Fruit fly (Drosophila melanogaster) whole organism, embryonic: ENCODE measurements around the gene mRpS35.

Source experiments
- Bdp1 ChIP-seq: fragments of 200-800 bp; sonication (Bioruptor generic); optimal IDR thresholded peaks from 3 replicates; lab custom pipeline; 2016; ENCODE audit warnings: missing biosample characterization, missing genetic modification characterization
- CG10267 ChIP-seq: fragments of 200-800 bp; sonication (Bioruptor generic); optimal IDR thresholded peaks from 2 replicates; lab custom pipeline; 2018; ENCODE audit warnings: missing biosample characterization, mild to moderate bottlenecking, missing genetic modification characterization, moderate library complexity
- CG10654 ChIP-seq: fragments of 200-800 bp; sonication (Bioruptor generic); optimal IDR thresholded peaks from 2 replicates; lab custom pipeline; 2016; ENCODE audit warnings: missing biosample characterization, missing genetic modification characterization
- CG12942 ChIP-seq: fragments of 200-800 bp; sonication (Bioruptor generic); optimal IDR thresholded peaks from 3 replicates; lab custom pipeline; 2016; ENCODE audit warnings: missing biosample characterization, missing genetic modification characterization
- CG13894 ChIP-seq: fragments of 200-800 bp; sonication (Bioruptor generic); optimal IDR thresholded peaks from 3 replicates; lab custom pipeline; 2018; ENCODE audit warnings: missing biosample characterization, mild to moderate bottlenecking, missing genetic modification characterization, moderate library complexity
- CG16815 ChIP-seq: fragments of 200-800 bp; sonication (Bioruptor generic); optimal IDR thresholded peaks from 3 replicates; lab custom pipeline; 2017; ENCODE audit warnings: missing biosample characterization, mild to moderate bottlenecking, missing genetic modification characterization
- CG17186 ChIP-seq: fragments of 200-800 bp; sonication (Bioruptor generic); optimal IDR thresholded peaks from 3 replicates; lab custom pipeline; 2017; ENCODE audit warnings: missing biosample characterization, missing genetic modification reagents, missing genetic modification characterization
- CG18619 ChIP-seq: fragments of 200-800 bp; sonication (Bioruptor generic); optimal IDR thresholded peaks from 3 replicates; lab custom pipeline; 2017; ENCODE audit warnings: missing biosample characterization, mild to moderate bottlenecking, missing genetic modification characterization
- CG18764 ChIP-seq: fragments of 200-800 bp; sonication (Bioruptor generic); optimal IDR thresholded peaks from 3 replicates; lab custom pipeline; 2016; ENCODE audit warnings: missing biosample characterization, missing genetic modification characterization
- CG2120 ChIP-seq: fragments of 200-800 bp; sonication (Bioruptor generic); optimal IDR thresholded peaks from 3 replicates; lab custom pipeline; 2016; ENCODE audit warnings: missing biosample characterization, missing genetic modification characterization
- CG2199 ChIP-seq: fragments of 200-800 bp; sonication (Bioruptor generic); IDR thresholded peaks from 3 replicates; pipeline ENCODE4 v1.3.6; 2022; ENCODE audit warnings: missing biosample characterization, missing genetic modification characterization
- CG2889 ChIP-seq: fragments of 200-800 bp; sonication (Bioruptor generic); IDR thresholded peaks from 3 replicates; pipeline ENCODE4 v1.3.6; 2022; ENCODE audit warnings: missing biosample characterization, missing genetic modification characterization
- CG34422 ChIP-seq: fragments of 200-800 bp; sonication (Bioruptor generic); IDR thresholded peaks from 3 replicates; pipeline ENCODE4 v1.3.6; 2022; ENCODE audit warnings: missing biosample characterization, missing genetic modification characterization
- CG42726 ChIP-seq: fragments of 200-800 bp; sonication (Bioruptor generic); IDR thresholded peaks from 2 replicates; pipeline ENCODE4 v1.3.6; 2022; ENCODE audit warnings: missing biosample characterization, missing genetic modification characterization; ENCODE audit not compliant: partially characterized antibody
- CG4328 ChIP-seq: fragments of 200-800 bp; sonication (Bioruptor generic); optimal IDR thresholded peaks from 3 replicates; lab custom pipeline; 2017; ENCODE audit warnings: missing biosample characterization, missing genetic modification reagents, missing genetic modification characterization
- CG7271 ChIP-seq: fragments of 200-800 bp; sonication (Bioruptor generic); optimal IDR thresholded peaks from 2 replicates; lab custom pipeline; 2018; ENCODE audit warnings: missing biosample characterization, mild to moderate bottlenecking, missing genetic modification characterization, moderate library complexity
- CG7745 ChIP-seq: fragments of 200-800 bp; sonication (Bioruptor generic); optimal IDR thresholded peaks from 2 replicates; lab custom pipeline; 2018; ENCODE audit warnings: missing biosample characterization, mild to moderate bottlenecking, missing genetic modification characterization, moderate library complexity
- CG7786 ChIP-seq: fragments of 200-800 bp; sonication (Bioruptor generic); optimal IDR thresholded peaks from 2 replicates; lab custom pipeline; 2016; ENCODE audit warnings: missing biosample characterization, missing genetic modification characterization
- CG7963 ChIP-seq: fragments of 200-800 bp; sonication (Bioruptor generic); IDR thresholded peaks from 3 replicates; pipeline ENCODE4 v1.3.6; 2022; ENCODE audit warnings: missing biosample characterization, missing genetic modification characterization; ENCODE audit not compliant: partially characterized antibody
- CG9797 ChIP-seq: fragments of 200-800 bp; sonication (Bioruptor generic); optimal IDR thresholded peaks from 3 replicates; lab custom pipeline; 2018; ENCODE audit warnings: missing biosample characterization, mild to moderate bottlenecking, missing genetic modification characterization
- CG9876 ChIP-seq: fragments of 200-800 bp; sonication (Bioruptor generic); optimal IDR thresholded peaks from 2 replicates; lab custom pipeline; 2016; ENCODE audit warnings: missing biosample characterization, missing genetic modification characterization
- CTCF ChIP-seq: fragments of 200-800 bp; sonication (Bioruptor generic); optimal IDR thresholded peaks from 2 replicates; lab custom pipeline; 2017; ENCODE audit warnings: missing biosample characterization, mild to moderate bottlenecking, missing genetic modification characterization, moderate library complexity
- Chrac-16 ChIP-seq: fragments of 200-800 bp; sonication (Bioruptor generic); optimal IDR thresholded peaks from 3 replicates; lab custom pipeline; 2016; ENCODE audit warnings: missing biosample characterization, missing genetic modification characterization
- D19B ChIP-seq: fragments of 200-800 bp; sonication (Bioruptor generic); optimal IDR thresholded peaks from 2 replicates; lab custom pipeline; 2017; ENCODE audit warnings: missing biosample characterization, mild to moderate bottlenecking, missing genetic modification characterization
- Dll ChIP-seq: fragments of 200-800 bp; sonication (Bioruptor generic); IDR thresholded peaks from 4 replicates; pipeline ENCODE4 v1.3.6; 2022; ENCODE audit warnings: missing biosample characterization, missing genetic modification characterization; ENCODE audit not compliant: partially characterized antibody
- E2f1 ChIP-seq: fragments of 200-800 bp; sonication (Bioruptor generic); IDR thresholded peaks from 2 replicates; pipeline ENCODE4 v1.3.6; 2022; ENCODE audit warnings: missing biosample characterization, missing genetic modification characterization
- HLHmδ ChIP-seq: fragments of 200-800 bp; sonication (Bioruptor generic); optimal IDR thresholded peaks from 2 replicates; lab custom pipeline; 2018; ENCODE audit warnings: missing biosample characterization, mild to moderate bottlenecking, missing genetic modification characterization, moderate library complexity
- Hmx ChIP-seq: fragments of 200-800 bp; sonication (Bioruptor generic); optimal IDR thresholded peaks from 2 replicates; lab custom pipeline; 2016; ENCODE audit warnings: missing biosample characterization, missing genetic modification characterization
- NC2β ChIP-seq: fragments of 200-800 bp; sonication (Bioruptor generic); optimal IDR thresholded peaks from 2 replicates; lab custom pipeline; 2016; ENCODE audit warnings: missing biosample characterization, missing genetic modification characterization
- Nf-YA ChIP-seq: fragments of 200-800 bp; sonication (Bioruptor generic); IDR thresholded peaks from 2 replicates; pipeline ENCODE4 v1.3.6; 2022; ENCODE audit warnings: missing biosample characterization, missing genetic modification characterization
- Scr ChIP-seq: fragments of 200-800 bp; sonication (Bioruptor generic); IDR thresholded peaks from 2 replicates; pipeline ENCODE4 v1.3.6; 2022; ENCODE audit warnings: missing biosample characterization, missing genetic modification characterization; ENCODE audit not compliant: partially characterized antibody
- Tbp ChIP-seq: fragments of >200 bp; optimal IDR thresholded peaks from 2 replicates; lab custom pipeline; 2018; ENCODE audit warnings: missing biosample characterization, missing genetic modification characterization
- Vsx1 ChIP-seq: fragments of 200-800 bp; sonication (Bioruptor generic); optimal IDR thresholded peaks from 2 replicates; lab custom pipeline; 2017; ENCODE audit warnings: missing biosample characterization, mild to moderate bottlenecking, missing genetic modification characterization, missing genetic modification reagents
- cato ChIP-seq: fragments of 200-800 bp; sonication (Bioruptor generic); optimal IDR thresholded peaks from 2 replicates; lab custom pipeline; 2016; ENCODE audit warnings: missing biosample characterization, missing genetic modification characterization, borderline replicate concordance
- caup ChIP-seq: fragments of 200-800 bp; sonication (Bioruptor generic); optimal IDR thresholded peaks from 3 replicates; lab custom pipeline; 2017; ENCODE audit warnings: missing biosample characterization, mild to moderate bottlenecking, missing genetic modification characterization, moderate library complexity; ENCODE audit not compliant: severe bottlenecking
- dati ChIP-seq: fragments of 200-800 bp; sonication (Bioruptor generic); IDR thresholded peaks from 2 replicates; pipeline ENCODE4 v1.3.6; 2022; ENCODE audit warnings: missing biosample characterization, missing genetic modification characterization
- dm ChIP-seq: fragments of 200-800 bp; sonication (Bioruptor generic); optimal IDR thresholded peaks from 3 replicates; lab custom pipeline; 2016; ENCODE audit warnings: missing biosample characterization, missing genetic modification characterization
- ems ChIP-seq: fragments of 200-800 bp; sonication (Bioruptor generic); optimal IDR thresholded peaks from 3 replicates; lab custom pipeline; 2016; ENCODE audit warnings: missing biosample characterization, missing genetic modification characterization
- fru ChIP-seq: fragments of >200 bp; optimal IDR thresholded peaks from 2 replicates; lab custom pipeline; 2017
- hkb ChIP-seq, 2 experiments: fragments of 200-800 bp in 1 of 2; fragments of >200 bp in 1 of 2; sonication (Bioruptor generic) in 1 of 2; IDR thresholded peaks in 1 of 2; optimal IDR thresholded peaks in 1 of 2; 2 replicates each; pipeline versions ENCODE4 v1.3.6 to Lab custom; 2017 to 2022; ENCODE audit warnings: missing biosample characterization in 1 of 2, missing genetic modification characterization in 1 of 2
- kay ChIP-seq: fragments of 200-800 bp; sonication (Bioruptor generic); optimal IDR thresholded peaks from 2 replicates; lab custom pipeline; 2016; ENCODE audit warnings: missing biosample characterization, missing genetic modification characterization
- nerfin-1 ChIP-seq: fragments of 200-800 bp; sonication (Bioruptor generic); optimal IDR thresholded peaks from 3 replicates; lab custom pipeline; 2019; ENCODE audit warnings: missing biosample characterization, mild to moderate bottlenecking, missing genetic modification characterization, moderate library complexity
- nerfin-2 ChIP-seq: fragments of 200-800 bp; sonication (Bioruptor generic); IDR thresholded peaks from 2 replicates; pipeline ENCODE4 v1.3.6; 2022; ENCODE audit warnings: missing biosample characterization, missing genetic modification characterization; ENCODE audit not compliant: partially characterized antibody
- oc ChIP-seq: fragments of 200-800 bp; sonication (Bioruptor generic); optimal IDR thresholded peaks from 2 replicates; lab custom pipeline; 2018; ENCODE audit warnings: missing biosample characterization, mild to moderate bottlenecking, missing genetic modification characterization, moderate library complexity
- otp ChIP-seq: fragments of 200-800 bp; sonication (Bioruptor generic); IDR thresholded peaks from 3 replicates; pipeline ENCODE4, ENCODE4 v1.3.6; 2022; ENCODE audit warnings: missing biosample characterization, missing genetic modification characterization
- pho ChIP-seq: fragments of 200-800 bp; sonication (Bioruptor generic); optimal IDR thresholded peaks from 2 replicates; lab custom pipeline; 2016; ENCODE audit warnings: missing biosample characterization, missing genetic modification characterization
- pita ChIP-seq: fragments of 200-800 bp; sonication (Bioruptor generic); optimal IDR thresholded peaks from 2 replicates; lab custom pipeline; 2017; ENCODE audit warnings: missing biosample characterization, mild to moderate bottlenecking, missing genetic modification characterization
- pnt ChIP-seq: fragments of 200-800 bp; sonication (Bioruptor generic); optimal IDR thresholded peaks from 3 replicates; lab custom pipeline; 2016; ENCODE audit warnings: missing biosample characterization, missing genetic modification characterization
- seq ChIP-seq: fragments of 200-800 bp; sonication (Bioruptor generic); IDR thresholded peaks from 2 replicates; pipeline ENCODE4 v1.3.6; 2022; ENCODE audit warnings: missing biosample characterization, missing genetic modification characterization
- shn ChIP-seq: fragments of 200-800 bp; sonication (Bioruptor generic); optimal IDR thresholded peaks from 3 replicates; lab custom pipeline; 2016; ENCODE audit warnings: missing biosample characterization, missing genetic modification characterization
- tin ChIP-seq: fragments of 200-800 bp; sonication (Bioruptor generic); optimal IDR thresholded peaks from 3 replicates; lab custom pipeline; 2016; ENCODE audit warnings: missing biosample characterization, missing genetic modification characterization

mRpS35 gene

DNA sequence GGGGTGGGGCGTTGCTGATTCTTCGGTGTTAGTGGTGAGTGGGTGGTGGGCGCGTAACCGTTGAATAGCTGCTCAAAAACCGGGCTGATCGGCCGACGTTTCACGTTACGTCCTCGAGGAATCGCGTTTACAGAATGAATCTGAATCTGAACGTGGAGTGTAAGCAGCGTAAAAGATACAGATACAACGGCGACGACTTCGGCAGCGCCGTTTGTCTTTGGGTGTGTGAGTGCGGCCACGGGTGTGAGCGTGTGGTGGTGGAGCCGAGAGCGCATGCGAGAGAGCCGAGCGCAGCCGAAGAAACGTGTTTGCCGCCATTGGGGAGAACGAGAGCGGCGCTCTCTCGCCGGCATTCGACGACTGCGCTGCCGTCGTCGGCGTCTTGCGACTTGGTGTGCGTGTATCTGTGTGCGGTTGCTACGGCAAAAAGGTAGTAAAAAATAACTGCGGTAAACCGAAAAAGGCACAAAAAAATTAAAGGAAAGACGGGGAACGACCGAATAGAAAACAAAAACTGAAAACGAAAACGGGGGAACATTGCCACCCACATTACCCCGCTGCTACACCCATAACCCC is 40.3 kb downstream of the mRpS35 start (continued):
- no peak for TF ChIP-seq CG18764 (GFP tag; lab: Kevin White, UChicago)
- no peak for TF ChIP-seq Chrac-16 (GFP tag; lab: Kevin White, UChicago)
- TF ChIP-seq hkb (optimal IDR thresholded peaks at IDR 0.05; lab: Kevin White, UChicago) = no peak
- peak; percentile 68; the same call in 1 of the 2 replicates for TF ChIP-seq hkb (GFP tag; IDR thresholded peaks at IDR 0.05; lab: Robert Waterston, UW)
- TF ChIP-seq caup = peak; percentile 55
- TF ChIP-seq pita (GFP tag; lab: Kevin White, UChicago) = no peak
- no peak for TF ChIP-seq CG9876
- no peak for TF ChIP-seq Nf-YA (GFP tag; lab: Robert Waterston, UW)
- TF ChIP-seq Vsx1 (GFP tag; lab: Kevin White, UChicago) = peak; percentile 65
- peak; percentile 54 for TF ChIP-seq HLHmδ
- peak; percentile 29; the same call in 1 of the 2 replicates for TF ChIP-seq seq (GFP tag; lab: Robert Waterston, UW)
- TF ChIP-seq CG7745 = peak; percentile 24
- no peak for TF ChIP-seq Hmx (GFP tag; lab: Kevin White, UChicago)
- TF ChIP-seq CG16815 (GFP tag; lab: Kevin White, UChicago) = no peak
- no peak; the same call in 2 of the 3 replicates for TF ChIP-seq CG34422 (GFP tag; lab: Robert Waterston, UW)
- TF ChIP-seq CG42726 (GFP tag; lab: Robert Waterston, UW) = no peak
- TF ChIP-seq otp (GFP tag; lab: Robert Waterston, UW) = no peak
- TF ChIP-seq Tbp = no peak
- TF ChIP-seq NC2β (GFP tag; lab: Kevin White, UChicago) = no peak
- no peak for TF ChIP-seq Bdp1
- TF ChIP-seq CG10267 = no peak
- no peak for TF ChIP-seq CG4328
- TF ChIP-seq pnt (GFP tag; lab: Kevin White, UChicago) = no peak
- no peak for TF ChIP-seq fru (lab: Kevin White, UChicago)
- TF ChIP-seq CG2120 (GFP tag; lab: Kevin White, UChicago) = no peak
- TF ChIP-seq CG9797 (GFP tag; lab: Kevin White, UChicago) = no peak
- TF ChIP-seq pho (GFP tag; lab: Kevin White, UChicago) = no peak
- no peak for TF ChIP-seq CG7271 (tag; lab: Kevin White, UChicago)
- TF ChIP-seq D19B = no peak
- peak; percentile 73 for TF ChIP-seq CG13894 (tag; lab: Kevin White, UChicago)
- no peak for TF ChIP-seq kay (GFP tag; lab: Kevin White, UChicago)
- no peak for TF ChIP-seq dati (GFP tag; lab: Robert Waterston, UW)
- TF ChIP-seq dm (GFP tag; lab: Kevin White, UChicago) = no peak
- no peak for TF ChIP-seq CG10654 (GFP tag; lab: Kevin White, UChicago)
- TF ChIP-seq CG17186 = no peak
- TF ChIP-seq nerfin-1 (tag; lab: Kevin White, UChicago) = peak; percentile 57
- TF ChIP-seq CG18619 (GFP tag; lab: Kevin White, UChicago) = no peak
- TF ChIP-seq ems = no peak
- no peak for TF ChIP-seq CTCF (GFP tag; lab: Kevin White, UChicago)
- TF ChIP-seq CG7786 (GFP tag; lab: Kevin White, UChicago) = no peak
- peak; percentile 32 for TF ChIP-seq Scr (GFP tag; lab: Robert Waterston, UW)
- no peak for TF ChIP-seq cato (GFP tag; lab: Kevin White, UChicago)
- TF ChIP-seq nerfin-2 = no peak
- TF ChIP-seq shn = no peak
- no peak for TF ChIP-seq CG2199 (GFP tag; lab: Robert Waterston, UW)
- no peak for TF ChIP-seq CG12942 (GFP tag; lab: Kevin White, UChicago)
- TF ChIP-seq Dll (GFP tag; lab: Robert Waterston, UW) = peak; percentile 33; the same call in 1 of the 4 replicates
- no peak for TF ChIP-seq E2f1 (GFP tag; lab: Robert Waterston, UW)
- no peak for TF ChIP-seq tin (GFP tag; lab: Kevin White, UChicago)
- TF ChIP-seq CG2889 (GFP tag; lab: Robert Waterston, UW) = no peak
- no peak for TF ChIP-seq CG7963 (GFP tag; lab: Robert Waterston, UW)
- peak; percentile 7 for TF ChIP-seq oc (tag; lab: Kevin White, UChicago)
